Fruit fly (Drosophila melanogaster) whole organism, embryonic: Measurements from ENCODE around the gene Rab9Db.

Source experiments
- ATbp ChIP-seq: fragments of 200-800 bp; sonication (Bioruptor generic); optimal IDR thresholded peaks from 2 replicates; lab custom pipeline; 2017; ENCODE audit warnings: missing biosample characterization, mild to moderate bottlenecking, missing genetic modification characterization, missing genetic modification reagents
- Abd-B ChIP-seq: fragments of 200-800 bp; sonication (Bioruptor generic); optimal IDR thresholded peaks from 2 replicates; lab custom pipeline; 2018; ENCODE audit warnings: missing biosample characterization, mild to moderate bottlenecking, missing genetic modification characterization, moderate library complexity
- Aef1 ChIP-seq: fragments of 200-800 bp; sonication (Bioruptor generic); IDR thresholded peaks from 3 replicates; pipeline ENCODE4 v1.3.6; 2022; ENCODE audit warnings: missing biosample characterization, missing genetic modification characterization
- Bgb ChIP-seq: fragments of 200-800 bp; sonication (Bioruptor generic); IDR thresholded peaks from 2 replicates; pipeline ENCODE4 v1.3.6; 2022; ENCODE audit warnings: missing biosample characterization, missing genetic modification characterization; ENCODE audit not compliant: partially characterized antibody
- CG1024 ChIP-seq: fragments of 200-800 bp; sonication (Bioruptor generic); IDR thresholded peaks from 2 replicates; pipeline ENCODE4 v1.3.6; 2022; ENCODE audit warnings: missing biosample characterization, missing genetic modification characterization
- CG11723 ChIP-seq: fragments of 200-800 bp; sonication (Bioruptor generic); optimal IDR thresholded peaks from 2 replicates; lab custom pipeline; 2017; ENCODE audit warnings: missing biosample characterization, mild to moderate bottlenecking, missing genetic modification characterization
- CG12155 ChIP-seq: fragments of 200-800 bp; sonication (Bioruptor generic); optimal IDR thresholded peaks from 3 replicates; lab custom pipeline; 2016; ENCODE audit warnings: missing biosample characterization, missing genetic modification characterization
- CG15269 ChIP-seq: fragments of 200-800 bp; sonication (Bioruptor generic); optimal IDR thresholded peaks from 2 replicates; lab custom pipeline; 2018; ENCODE audit warnings: missing biosample characterization, mild to moderate bottlenecking, missing genetic modification characterization, moderate library complexity
- CG1602 ChIP-seq: fragments of 200-800 bp; sonication (Bioruptor generic); optimal IDR thresholded peaks from 3 replicates; lab custom pipeline; 2016; ENCODE audit warnings: missing biosample characterization, missing genetic modification characterization
- CG16779 ChIP-seq: fragments of 200-800 bp; sonication (Bioruptor generic); IDR thresholded peaks from 2 replicates; pipeline ENCODE4 v1.3.6; 2022; ENCODE audit warnings: missing biosample characterization, missing genetic modification characterization
- CG16813 ChIP-seq: fragments of 200-800 bp; sonication (Bioruptor generic); IDR thresholded peaks from 3 replicates; pipeline ENCODE4 v1.3.6; 2022; ENCODE audit warnings: missing biosample characterization, missing genetic modification characterization; ENCODE audit not compliant: partially characterized antibody
- CG2199 ChIP-seq: fragments of 200-800 bp; sonication (Bioruptor generic); IDR thresholded peaks from 3 replicates; pipeline ENCODE4 v1.3.6; 2022; ENCODE audit warnings: missing biosample characterization, missing genetic modification characterization
- CG2889 ChIP-seq: fragments of 200-800 bp; sonication (Bioruptor generic); IDR thresholded peaks from 3 replicates; pipeline ENCODE4 v1.3.6; 2022; ENCODE audit warnings: missing biosample characterization, missing genetic modification characterization
- CG31224 ChIP-seq: fragments of 200-800 bp; sonication (Bioruptor generic); IDR thresholded peaks from 2 replicates; pipeline ENCODE4 v1.3.6; 2022; ENCODE audit warnings: missing biosample characterization, missing genetic modification characterization
- CG31365 ChIP-seq: fragments of 200-800 bp; sonication (Bioruptor generic); optimal IDR thresholded peaks from 2 replicates; lab custom pipeline; 2018; ENCODE audit warnings: missing biosample characterization, mild to moderate bottlenecking, missing genetic modification characterization
- CG3163 ChIP-seq: fragments of 200-800 bp; sonication (Bioruptor generic); optimal IDR thresholded peaks from 3 replicates; lab custom pipeline; 2016; ENCODE audit warnings: missing biosample characterization, missing genetic modification characterization
- CG32532 ChIP-seq: fragments of 200-800 bp; sonication (Bioruptor generic); IDR thresholded peaks from 2 replicates; pipeline ENCODE4 v1.3.6; 2022; ENCODE audit warnings: missing biosample characterization, missing genetic modification characterization
- CG33557 ChIP-seq: fragments of 200-800 bp; sonication (Bioruptor generic); optimal IDR thresholded peaks from 2 replicates; lab custom pipeline; 2019; ENCODE audit warnings: missing biosample characterization, mild to moderate bottlenecking, missing genetic modification characterization, moderate library complexity
- CG4404 ChIP-seq: fragments of 200-800 bp; sonication (Bioruptor generic); IDR thresholded peaks from 2 replicates; pipeline ENCODE4 v1.3.6; 2022; ENCODE audit warnings: missing biosample characterization, missing genetic modification characterization
- CG4617 ChIP-seq: fragments of 200-800 bp; sonication (Bioruptor generic); optimal IDR thresholded peaks from 3 replicates; lab custom pipeline; 2016; ENCODE audit warnings: missing biosample characterization, missing genetic modification characterization, borderline replicate concordance
- CG5953 ChIP-seq: fragments of 200-800 bp; sonication (Bioruptor generic); IDR thresholded peaks from 2 replicates; pipeline ENCODE4 v1.3.6; 2022; ENCODE audit warnings: missing biosample characterization, missing genetic modification characterization
- CG7271 ChIP-seq: fragments of 200-800 bp; sonication (Bioruptor generic); optimal IDR thresholded peaks from 2 replicates; lab custom pipeline; 2018; ENCODE audit warnings: missing biosample characterization, mild to moderate bottlenecking, missing genetic modification characterization, moderate library complexity
- CG7928 ChIP-seq: fragments of 200-800 bp; sonication (Bioruptor generic); optimal IDR thresholded peaks from 2 replicates; lab custom pipeline; 2017; ENCODE audit warnings: missing biosample characterization, mild to moderate bottlenecking, missing genetic modification characterization
- CG8765 ChIP-seq: fragments of 200-800 bp; sonication (Bioruptor generic); IDR thresholded peaks from 2 replicates; pipeline ENCODE4 v1.3.6; 2022; ENCODE audit warnings: missing biosample characterization, missing genetic modification characterization
- CG9817 ChIP-seq: fragments of 200-800 bp; sonication (Bioruptor generic); optimal IDR thresholded peaks from 2 replicates; lab custom pipeline; 2018; ENCODE audit warnings: missing biosample characterization, mild to moderate bottlenecking, missing genetic modification characterization, moderate library complexity
- CG9876 ChIP-seq: fragments of 200-800 bp; sonication (Bioruptor generic); optimal IDR thresholded peaks from 2 replicates; lab custom pipeline; 2016; ENCODE audit warnings: missing biosample characterization, missing genetic modification characterization
- CHES-1-like ChIP-seq: fragments of 200-800 bp; sonication (Bioruptor generic); optimal IDR thresholded peaks from 2 replicates; lab custom pipeline; 2016; ENCODE audit warnings: missing biosample characterization, missing genetic modification characterization
- CkIIα-i1 ChIP-seq: fragments of 200-800 bp; sonication (Bioruptor generic); IDR thresholded peaks from 2 replicates; pipeline ENCODE4 v1.3.6; 2022; ENCODE audit warnings: missing biosample characterization, missing genetic modification characterization
- Dbx ChIP-seq: fragments of 200-800 bp; sonication (Bioruptor generic); IDR thresholded peaks from 3 replicates; pipeline ENCODE4 v1.3.6; 2022; ENCODE audit warnings: missing biosample characterization, missing genetic modification characterization
- ERR ChIP-seq: fragments of 200-800 bp; sonication (Bioruptor generic); optimal IDR thresholded peaks from 2 replicates; lab custom pipeline; 2016; ENCODE audit warnings: missing biosample characterization, missing genetic modification characterization
- HLH54F ChIP-seq: fragments of 200-800 bp; sonication (Bioruptor generic); optimal IDR thresholded peaks from 3 replicates; lab custom pipeline; 2016; ENCODE audit warnings: missing biosample characterization, missing genetic modification characterization
- Optix ChIP-seq: fragments of 200-800 bp; sonication (Bioruptor generic); IDR thresholded peaks from 3 replicates; pipeline ENCODE4 v1.3.6; 2022; ENCODE audit warnings: missing biosample characterization, missing genetic modification characterization
- al ChIP-seq: fragments of 200-800 bp; sonication (Bioruptor generic); IDR thresholded peaks from 2 replicates; pipeline ENCODE4 v1.3.6; 2022; ENCODE audit warnings: missing biosample characterization, missing genetic modification characterization
- bigmax ChIP-seq: fragments of 200-800 bp; sonication (Bioruptor generic); optimal IDR thresholded peaks from 2 replicates; lab custom pipeline; 2018; ENCODE audit warnings: missing biosample characterization, mild to moderate bottlenecking, missing genetic modification characterization
- chif ChIP-seq, 2 experiments: fragments of 200-800 bp; sonication (Bioruptor generic); optimal IDR thresholded peaks; 3 replicates each; lab custom pipeline; 2016; ENCODE audit warnings: missing biosample characterization in 2 of 2, missing genetic modification characterization in 2 of 2
- chn ChIP-seq: fragments of 200-800 bp; sonication (Bioruptor generic); optimal IDR thresholded peaks from 2 replicates; lab custom pipeline; 2016; ENCODE audit warnings: missing biosample characterization, missing genetic modification characterization
- dm ChIP-seq: fragments of 200-800 bp; sonication (Bioruptor generic); optimal IDR thresholded peaks from 3 replicates; lab custom pipeline; 2016; ENCODE audit warnings: missing biosample characterization, missing genetic modification characterization
- fd3F ChIP-seq: fragments of 200-800 bp; sonication (Bioruptor generic); optimal IDR thresholded peaks from 2 replicates; lab custom pipeline; 2018; ENCODE audit warnings: missing biosample characterization, mild to moderate bottlenecking, missing genetic modification characterization, moderate library complexity
- fd96Cb ChIP-seq: fragments of 200-800 bp; sonication (Bioruptor generic); optimal IDR thresholded peaks from 2 replicates; lab custom pipeline; 2018; ENCODE audit warnings: missing biosample characterization, mild to moderate bottlenecking, missing genetic modification characterization, moderate library complexity
- fru ChIP-seq: fragments of >200 bp; optimal IDR thresholded peaks from 2 replicates; lab custom pipeline; 2017
- gfzf ChIP-seq: fragments of 200-800 bp; sonication (Bioruptor generic); optimal IDR thresholded peaks from 2 replicates; lab custom pipeline; 2016; ENCODE audit warnings: missing biosample characterization, mild to moderate bottlenecking, missing genetic modification characterization, moderate library complexity
- gro ChIP-seq: fragments of 200-800 bp; sonication (Bioruptor generic); optimal IDR thresholded peaks from 2 replicates; lab custom pipeline; 2016; ENCODE audit warnings: missing biosample characterization, missing genetic modification characterization
- jumu ChIP-seq: fragments of 200-800 bp; sonication (Bioruptor generic); optimal IDR thresholded peaks from 3 replicates; lab custom pipeline; 2016; ENCODE audit warnings: missing biosample characterization, missing genetic modification characterization
- klu ChIP-seq: fragments of 200-800 bp; sonication (Bioruptor generic); IDR thresholded peaks from 2 replicates; pipeline ENCODE4 v1.3.6; 2022; ENCODE audit warnings: missing biosample characterization, missing genetic modification characterization
- lov ChIP-seq, 2 experiments: fragments of 200-800 bp in 1 of 2; fragments of >200 bp in 1 of 2; sonication (Bioruptor generic) in 1 of 2; IDR thresholded peaks in 1 of 2; optimal IDR thresholded peaks in 1 of 2; 2 replicates in 1 of 2; 3 replicates in 1 of 2; pipeline versions ENCODE4 v1.3.6 to Lab custom; 2017 to 2022; ENCODE audit warnings: missing biosample characterization in 1 of 2, missing genetic modification characterization in 1 of 2
- nerfin-1 ChIP-seq: fragments of 200-800 bp; sonication (Bioruptor generic); optimal IDR thresholded peaks from 3 replicates; lab custom pipeline; 2019; ENCODE audit warnings: missing biosample characterization, mild to moderate bottlenecking, missing genetic modification characterization, moderate library complexity
- pita ChIP-seq: fragments of 200-800 bp; sonication (Bioruptor generic); optimal IDR thresholded peaks from 2 replicates; lab custom pipeline; 2017; ENCODE audit warnings: missing biosample characterization, mild to moderate bottlenecking, missing genetic modification characterization
- ro ChIP-seq: fragments of 200-800 bp; sonication (Bioruptor generic); IDR thresholded peaks from 2 replicates; pipeline ENCODE4 v1.3.6; 2022; ENCODE audit warnings: missing biosample characterization, missing genetic modification characterization
- scrt ChIP-seq: fragments of 200-800 bp; sonication (Bioruptor generic); optimal IDR thresholded peaks from 2 replicates; lab custom pipeline; 2018; ENCODE audit warnings: missing biosample characterization, mild to moderate bottlenecking, missing genetic modification characterization, moderate library complexity
- sisA ChIP-seq: fragments of 200-800 bp; sonication (Bioruptor generic); IDR thresholded peaks from 2 replicates; pipeline ENCODE4 v1.3.6; 2022; ENCODE audit warnings: missing biosample characterization, missing genetic modification characterization
- unpg ChIP-seq: fragments of 200-800 bp; sonication (Bioruptor generic); optimal IDR thresholded peaks from 3 replicates; lab custom pipeline; 2018; ENCODE audit warnings: missing biosample characterization, mild to moderate bottlenecking, missing genetic modification characterization, moderate library complexity
- wor ChIP-seq: fragments of 200-800 bp; sonication (Bioruptor generic); IDR thresholded peaks from 2 replicates; pipeline ENCODE4 v1.3.6; 2022; ENCODE audit warnings: missing biosample characterization, missing genetic modification characterization

Rab9Db gene

dm6 chrX:10587445-10587844, 35.6 kb downstream of the Rab9Db start (continued):
- TF ChIP-seq ATbp (GFP tag; lab: Kevin White, UChicago) (peak; percentile 2), bigmax (no peak), CG31365 (tag; lab: Kevin White, UChicago) (no peak), CG1602 (no peak), scrt (GFP tag; lab: Kevin White, UChicago) (peak; percentile 12), CG12155 (GFP tag; lab: Kevin White, UChicago) (no peak), HLH54F (peak; percentile 50), sisA (GFP tag; lab: Robert Waterston, UW) (no peak), gfzf (no peak), CG7928 (GFP tag; lab: Kevin White, UChicago) (no peak), CG2199 (GFP tag; lab: Robert Waterston, UW) (no peak), CG3163 (no peak), CG16813 (GFP tag; lab: Robert Waterston, UW) (no peak), CG7271 (no peak), CG8765 (GFP tag; lab: Robert Waterston, UW) (no peak), CG9876 (GFP tag; lab: Kevin White, UChicago) (no peak), CG15269 (tag; lab: Kevin White, UChicago) (peak; percentile 47), CkIIα-i1 (GFP tag; lab: Robert Waterston, UW) (no peak), CG32532 (GFP tag; lab: Robert Waterston, UW) (peak; percentile 53), CG4404 (GFP tag; lab: Robert Waterston, UW) (no peak), CG16779 (GFP tag; lab: Robert Waterston, UW) (no peak), CHES-1-like (GFP tag; lab: Kevin White, UChicago) (peak; percentile 9), CG11723 (no peak), CG2889 (GFP tag; lab: Robert Waterston, UW) (no peak), pita (no peak), Abd-B (peak; percentile 49), gro (GFP tag; lab: Kevin White, UChicago) (no peak), Dbx (GFP tag; lab: Robert Waterston, UW) (0 out of 3 replicates have a peak, but pooled peaks have one; percentile 40), Optix (GFP tag; lab: Robert Waterston, UW) (peak; percentile 51; the same call in 1 of the 3 replicates), chn (GFP tag; lab: Kevin White, UChicago) (no peak), CG33557 (no peak), ro (GFP tag; lab: Robert Waterston, UW) (no peak), CG9817 (tag; lab: Kevin White, UChicago) (peak; percentile 39), ERR (GFP tag; lab: Kevin White, UChicago) (no peak), dm (GFP tag; lab: Kevin White, UChicago) (no peak), lov (optimal IDR thresholded peaks at IDR 0.05; lab: Kevin White, UChicago) (no peak), lov (GFP tag; IDR thresholded peaks at IDR 0.05; lab: Robert Waterston, UW) (no peak), unpg (GFP tag; lab: Kevin White, UChicago) (peak; percentile 29), fd3F (GFP tag; lab: Kevin White, UChicago) (peak; percentile 35), wor (GFP tag; lab: Robert Waterston, UW) (no peak), chif (GFP tag; optimal IDR thresholded peaks at IDR 0.05; lab: Kevin White, UChicago) (peak in 1 of 2 experiments; percentile 16), al (GFP tag; lab: Robert Waterston, UW) (peak; percentile 54), Bgb (no peak), jumu (GFP tag; lab: Kevin White, UChicago) (no peak), fru (lab: Kevin White, UChicago) (no peak), CG1024 (0 out of 2 replicates have a peak, but pooled peaks have one; percentile 27), CG31224 (GFP tag; lab: Robert Waterston, UW) (no peak), fd96Cb (tag; lab: Kevin White, UChicago) (peak; percentile 39), CG4617 (GFP tag; lab: Kevin White, UChicago) (no peak), CG5953 (GFP tag; lab: Robert Waterston, UW) (no peak), Aef1 (GFP tag; lab: Robert Waterston, UW) (peak; percentile 21; the same call in 1 of the 3 replicates), nerfin-1 (no peak), klu (GFP tag; lab: Robert Waterston, UW) (no peak)
